Worm (Caenorhabditis elegans): ENCODE results near the gene lin-22.

Gene lin-22

ce11 chrIV:3050054-3050990 lies 30.8 kb downstream of the lin-22 start, which contains the start of gene eel-1 (continued):
- TF ChIP-seq elt-4 (tag; optimal IDR thresholded peaks at IDR 0.05) (peak; percentile 99), nhr-232 (tag; optimal IDR thresholded peaks at IDR 0.05) (peak; percentile 67), unc-3 (GFP tag; conservative IDR thresholded peaks at IDR 0.05) (peak; percentile 86), unc-3 (tag; optimal IDR thresholded peaks at IDR 0.05) (peak; percentile 93), npax-4 (tag; optimal IDR thresholded peaks at IDR 0.05) (peak; percentile 64), ttx-3 (tag; optimal IDR thresholded peaks at IDR 0.05) (peak; percentile 36), T23F11.4 (GFP tag; optimal IDR thresholded peaks at IDR 0.05) (peak; percentile 72), F13H6.1 (tag; optimal IDR thresholded peaks at IDR 0.05) (peak; percentile 99), lim-6 (tag; optimal IDR thresholded peaks at IDR 0.05) (peak; percentile 100), fkh-6 (tag; optimal IDR thresholded peaks at IDR 0.05) (peak; percentile 92)

- no peak for TF ChIP-seq gmeb-2 (tag; optimal IDR thresholded peaks at IDR 0.05)
Measured at ce11 chrIV:3053428-3053827, 33.9 kb downstream of the lin-22 start, which contains the start of gene ivph-3. Gene ivph-3, plus strand, starts transcription at chrIV:3053728.

ce11 chrIV:3055320-3055719 lies 35.8 kb downstream of the lin-22 start:
- no peak for TF ChIP-seq T23F11.4 (GFP tag; optimal IDR thresholded peaks at IDR 0.05)
- no peak for TF ChIP-seq ama-1 (optimal IDR thresholded peaks at IDR 0.05)
- no peak for TF ChIP-seq zip-5 (tag; optimal IDR thresholded peaks at IDR 0.05)
- TF ChIP-seq syd-9 (tag; optimal IDR thresholded peaks at IDR 0.05) = no peak
- TF ChIP-seq mec-3 (tag; optimal IDR thresholded peaks at IDR 0.05; ENCODE audit: borderline replicate concordance) = no peak
- no peak for TF ChIP-seq unc-86 (tag; optimal IDR thresholded peaks at IDR 0.05)
- no peak for TF ChIP-seq fkh-10 (GFP tag; optimal IDR thresholded peaks at IDR 0.05)
- no peak for TF ChIP-seq nfya-1 (tag; optimal IDR thresholded peaks at IDR 0.05)
- TF ChIP-seq ceh-45 (GFP tag; IDR thresholded peaks at IDR 0.05) = no peak
- no peak for TF ChIP-seq F13H6.1 (tag; optimal IDR thresholded peaks at IDR 0.05)
- no peak for TF ChIP-seq ceh-22 (tag; optimal IDR thresholded peaks at IDR 0.05)
- TF ChIP-seq unc-55 (GFP tag; optimal IDR thresholded peaks at IDR 0.05) = no peak
- TF ChIP-seq ceh-14 (tag; optimal IDR thresholded peaks at IDR 0.05) = no peak
- no peak for TF ChIP-seq pha-4 (tag; optimal IDR thresholded peaks at IDR 0.05)
- TF ChIP-seq lin-11 (tag; optimal IDR thresholded peaks at IDR 0.05) = no peak
- TF ChIP-seq pax-1 (tag; optimal IDR thresholded peaks at IDR 0.05) = no peak

ce11 chrIV:3055848-3056247 lies 36.3 kb downstream of the lin-22 start:
- no peak for TF ChIP-seq Y22D7AL.16 (tag; optimal IDR thresholded peaks at IDR 0.05)
- TF ChIP-seq dve-1 (tag; optimal IDR thresholded peaks at IDR 0.05) = no peak
- TF ChIP-seq unc-3 (GFP tag; conservative IDR thresholded peaks at IDR 0.05) = no peak
- TF ChIP-seq unc-3 (tag; optimal IDR thresholded peaks at IDR 0.05) = no peak
- no peak for TF ChIP-seq fax-1 (tag; optimal IDR thresholded peaks at IDR 0.05)
- TF ChIP-seq ets-4 (tag; optimal IDR thresholded peaks at IDR 0.05) = no peak
- no peak for TF ChIP-seq unc-55 (GFP tag; optimal IDR thresholded peaks at IDR 0.05)
- TF ChIP-seq ceh-24 (tag; optimal IDR thresholded peaks at IDR 0.05) = no peak
- no peak for TF ChIP-seq sdc-2 (tag; optimal IDR thresholded peaks at IDR 0.05)
- TF ChIP-seq tbx-2 (tag; optimal IDR thresholded peaks at IDR 0.05) = no peak

DNA sequence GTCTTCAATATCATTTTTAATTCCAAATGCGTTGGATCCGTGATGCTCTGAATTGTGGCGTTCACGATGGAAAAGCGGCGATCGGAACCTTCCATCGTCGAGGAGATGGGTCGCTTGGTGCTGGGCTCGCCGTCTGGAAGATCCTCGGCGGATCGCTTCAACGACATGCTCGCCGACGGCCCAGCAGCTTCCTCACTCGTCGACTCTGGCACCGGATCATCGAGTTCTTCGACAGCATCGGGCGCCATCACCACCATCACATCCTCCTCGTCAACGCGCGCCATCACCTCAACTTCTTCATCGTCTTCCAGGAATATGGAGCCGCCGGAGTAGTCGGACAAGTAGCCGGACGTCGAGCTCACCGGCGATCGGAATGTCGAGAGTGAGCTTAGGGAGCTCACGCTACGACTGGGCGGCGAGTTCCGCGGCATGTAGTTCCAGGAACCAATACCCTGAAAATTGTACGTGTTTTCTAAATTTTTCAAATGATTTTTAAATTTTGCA lies 43.5 kb downstream of the lin-22 start, which contains the start of gene Y67D8C.6:
TSS of gene Y67D8C.6 (minus strand) at position 454 of the 504 bp plus-strand sequence.
- TF ChIP-seq gmeb-2 (tag; optimal IDR thresholded peaks at IDR 0.05) (no peak), ceh-19 (GFP tag; optimal IDR thresholded peaks at IDR 0.05) (no peak), ahr-1 (tag; optimal IDR thresholded peaks at IDR 0.05) (no peak), sox-4 (tag; optimal IDR thresholded peaks at IDR 0.05) (no peak), tbx-2 (tag; optimal IDR thresholded peaks at IDR 0.05) (no peak), unc-86 (tag; optimal IDR thresholded peaks at IDR 0.05) (no peak), elt-4 (tag; optimal IDR thresholded peaks at IDR 0.05) (no peak), tbx-7 (tag; optimal IDR thresholded peaks at IDR 0.05) (no peak), elt-2 (tag; optimal IDR thresholded peaks at IDR 0.05) (no peak), ceh-30 (tag; optimal IDR thresholded peaks at IDR 0.05) (no peak), nhr-232 (tag; optimal IDR thresholded peaks at IDR 0.05) (no peak), ceh-34 (tag; optimal IDR thresholded peaks at IDR 0.05) (no peak), syd-9 (tag; optimal IDR thresholded peaks at IDR 0.05) (no peak)

Measured in whole organism, late embryonic.